Worm (Caenorhabditis elegans) whole organism, mixed stage, embryonic: ENCODE data around the gene R31.2.

Source experiments
- bed-3 ChIP-seq: fragments of 200-800 bp; sonication (Bioruptor generic); optimal IDR thresholded peaks from 3 replicates; lab custom pipeline; 2018; ENCODE audit warnings: mild to moderate bottlenecking, missing genetic modification characterization, moderate library complexity, missing compliant biosample characterization
- blmp-1 ChIP-seq: fragments of 150-350 bp; optimal IDR thresholded peaks from 2 replicates; lab custom pipeline; 2014; ENCODE audit warnings: missing biosample characterization, missing genetic modification characterization
- elt-1 ChIP-seq: sonication (generic microtip); optimal IDR thresholded peaks from 2 replicates; lab custom pipeline; 2017; ENCODE audit warnings: missing genetic modification characterization, mild to moderate bottlenecking, missing compliant biosample characterization, antibody characterized with exemption, moderate library complexity, borderline replicate concordance; ENCODE audit not compliant: insufficient read depth
- mls-2 ChIP-seq: sonication (generic microtip); optimal IDR thresholded peaks from 2 replicates; lab custom pipeline; 2016; ENCODE audit warnings: mild to moderate bottlenecking, missing genetic modification characterization, moderate library complexity, missing compliant biosample characterization
- nhr-12 ChIP-seq: fragments of 150-350 bp; optimal IDR thresholded peaks from 2 replicates; lab custom pipeline; 2014; ENCODE audit warnings: missing biosample characterization, missing genetic modification characterization

DNA sequence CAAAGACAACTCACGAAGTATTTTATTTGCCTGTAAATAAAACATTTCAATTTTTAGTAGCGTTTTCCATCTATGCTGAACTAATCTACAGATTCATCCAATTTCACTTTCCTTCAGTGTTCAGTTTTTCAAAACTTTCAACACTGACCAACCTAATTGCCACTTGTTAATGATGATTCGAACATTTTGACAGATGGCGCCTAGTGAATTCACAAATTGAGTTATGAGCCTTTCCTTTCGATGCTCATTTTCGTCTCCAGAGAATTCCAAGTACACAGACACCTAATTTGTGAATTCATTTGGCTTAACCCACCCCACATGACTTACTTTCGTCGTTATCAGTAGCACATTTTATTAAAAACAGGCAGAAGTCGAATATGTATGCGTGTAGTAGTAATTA, 29.4 kb downstream of the R31.2 start:
- TF ChIP-seq bed-3 (GFP tag; lab: Kevin White, UChicago) (no peak), nhr-12 (no peak), mls-2 (tag; lab: Kevin White, UChicago) (no peak), blmp-1 (no peak), elt-1 (tag; lab: Kevin White, UChicago) (no peak)
